Fruit fly (Drosophila melanogaster): ENCODE results near the gene mmy.

The mmy gene

dm6 chr2L:6465497-6465896, 8.2 kb downstream of the mmy start, which contains the start of gene Rchy1 (continued):
- no peak for TF ChIP-seq cyc (GFP tag; optimal IDR thresholded peaks at IDR 0.05)
- TF ChIP-seq CG3919 (GFP tag; optimal IDR thresholded peaks at IDR 0.05) = peak; percentile 12
- no peak for TF ChIP-seq Smox (GFP tag; optimal IDR thresholded peaks at IDR 0.05)
- peak in 1 of 2 experiments; percentile 25 for TF ChIP-seq ss (GFP tag; optimal IDR thresholded peaks at IDR 0.05)
- no peak for TF ChIP-seq CG34406 (GFP tag; optimal IDR thresholded peaks at IDR 0.05)
- TF ChIP-seq OdsH (GFP tag; optimal IDR thresholded peaks at IDR 0.05) = no peak
- TF ChIP-seq CG31627 (GFP tag; optimal IDR thresholded peaks at IDR 0.05) = no peak

dm6 chr2L:6464780-6465179, 8.9 kb downstream of the mmy start:
- TF ChIP-seq CG15336 (GFP tag; IDR thresholded peaks at IDR 0.05) = no peak
- no peak for TF ChIP-seq CG3919 (GFP tag; optimal IDR thresholded peaks at IDR 0.05)
- no peak for TF ChIP-seq Hr4 (GFP tag; optimal IDR thresholded peaks at IDR 0.05)
- TF ChIP-seq Blimp-1 (GFP tag; optimal IDR thresholded peaks at IDR 0.05) = peak; percentile 39
- no peak for TF ChIP-seq svp (GFP tag)
- peak; percentile 3 for TF ChIP-seq CG6854 (GFP tag; optimal IDR thresholded peaks at IDR 0.05)
- TF ChIP-seq vri (GFP tag; optimal IDR thresholded peaks at IDR 0.05) = peak; percentile 18
- peak in 1 of 2 experiments; percentile 48 for TF ChIP-seq ss (GFP tag; optimal IDR thresholded peaks at IDR 0.05)
- no peak for TF ChIP-seq Eip78C (GFP tag)
- TF ChIP-seq Sox14 (GFP tag; optimal IDR thresholded peaks at IDR 0.05) = no peak
- TF ChIP-seq Eip75B (GFP tag; optimal IDR thresholded peaks at IDR 0.05) = no peak
- TF ChIP-seq net (GFP tag; optimal IDR thresholded peaks at IDR 0.05) = no peak
- no peak for TF ChIP-seq CG1621 (tag; optimal IDR thresholded peaks at IDR 0.05)
- TF ChIP-seq CG8119 (GFP tag; IDR thresholded peaks at IDR 0.05) = 0 out of 3 replicates have a peak, but pooled peaks have one; percentile 2

dm6 chr2L:6464270-6464669, 9.4 kb downstream of the mmy start:
- TF ChIP-seq Sox15 (GFP tag; optimal IDR thresholded peaks at IDR 0.05) = no peak
- no peak for TF ChIP-seq CG8632 (GFP tag; optimal IDR thresholded peaks at IDR 0.05)
- TF ChIP-seq CG7368 (GFP tag; optimal IDR thresholded peaks at IDR 0.05) = no peak
- 0 out of 2 replicates have a peak, but pooled peaks have one; percentile 26 for TF ChIP-seq CG15336 (GFP tag; IDR thresholded peaks at IDR 0.05)
- no peak for TF ChIP-seq fd59A (GFP tag; optimal IDR thresholded peaks at IDR 0.05)
- peak; percentile 62; the same call in 2 of the 3 replicates for TF ChIP-seq eg (GFP tag; IDR thresholded peaks at IDR 0.05)
- TF ChIP-seq fkh (GFP tag; optimal IDR thresholded peaks at IDR 0.05) = peak; percentile 32
- no peak for TF ChIP-seq lz (GFP tag; optimal IDR thresholded peaks at IDR 0.05)
- TF ChIP-seq CG8319 (GFP tag; optimal IDR thresholded peaks at IDR 0.05) = no peak
- peak in 1 of 2 experiments; percentile 17 for TF ChIP-seq salr (GFP tag; optimal IDR thresholded peaks at IDR 0.05)
- TF ChIP-seq CG3919 (GFP tag; optimal IDR thresholded peaks at IDR 0.05) = no peak
- no peak for TF ChIP-seq achi (GFP tag; optimal IDR thresholded peaks at IDR 0.05)
- TF ChIP-seq Eip78C (GFP tag) = no peak
- no peak for TF ChIP-seq cyc (GFP tag; optimal IDR thresholded peaks at IDR 0.05)
- TF ChIP-seq CG6276 (GFP tag; optimal IDR thresholded peaks at IDR 0.05) = peak; percentile 7
- TF ChIP-seq net (GFP tag; optimal IDR thresholded peaks at IDR 0.05) = no peak
- TF ChIP-seq CG32006 (GFP tag; optimal IDR thresholded peaks at IDR 0.05) = peak; percentile 51
- TF ChIP-seq Hr39 (GFP tag; optimal IDR thresholded peaks at IDR 0.05) = no peak
- TF ChIP-seq Blimp-1 (GFP tag; optimal IDR thresholded peaks at IDR 0.05) = no peak
- no peak for TF ChIP-seq OdsH (GFP tag; optimal IDR thresholded peaks at IDR 0.05)
- no peak for TF ChIP-seq esn (GFP tag; optimal IDR thresholded peaks at IDR 0.05)
- TF ChIP-seq spab (GFP tag; optimal IDR thresholded peaks at IDR 0.05) = no peak
- no peak for TF ChIP-seq CG8119 (GFP tag; IDR thresholded peaks at IDR 0.05)
- TF ChIP-seq CG1621 (tag; optimal IDR thresholded peaks at IDR 0.05) = no peak
- TF ChIP-seq CG6808 (GFP tag; optimal IDR thresholded peaks at IDR 0.05) = no peak
- TF ChIP-seq CG6163 (GFP tag; IDR thresholded peaks at IDR 0.05) = no peak
- TF ChIP-seq Eip93F (GFP tag; optimal IDR thresholded peaks at IDR 0.05) = no peak
- TF ChIP-seq dac (GFP tag; optimal IDR thresholded peaks at IDR 0.05) = peak; percentile 6
- TF ChIP-seq CG6854 (GFP tag; optimal IDR thresholded peaks at IDR 0.05) = no peak
- no peak for TF ChIP-seq pdm3 (GFP tag; optimal IDR thresholded peaks at IDR 0.05)
- no peak for TF ChIP-seq CG16779 (tag; optimal IDR thresholded peaks at IDR 0.05)
- TF ChIP-seq ss (GFP tag; optimal IDR thresholded peaks at IDR 0.05) = no peak
- no peak for TF ChIP-seq acj6 (GFP tag; optimal IDR thresholded peaks at IDR 0.05)
- TF ChIP-seq Hr4 (GFP tag; optimal IDR thresholded peaks at IDR 0.05) = peak; percentile 38
- peak; percentile 55 for TF ChIP-seq svp (GFP tag)

All from whole organism, prepupa.